Worm (Caenorhabditis elegans) whole organism, mixed stage, embryonic: ENCODE measurements around the gene chil-18.

Experiments
- M03D4.4 ChIP-seq: sonication (generic microtip); optimal IDR thresholded peaks from 2 replicates; lab custom pipeline; 2017; ENCODE audit warnings: mild to moderate bottlenecking, missing genetic modification characterization, missing compliant biosample characterization
- bed-3 ChIP-seq: fragments of 200-800 bp; sonication (Bioruptor generic); optimal IDR thresholded peaks from 3 replicates; lab custom pipeline; 2018; ENCODE audit warnings: mild to moderate bottlenecking, missing genetic modification characterization, moderate library complexity, missing compliant biosample characterization
- blmp-1 ChIP-seq: fragments of 150-350 bp; optimal IDR thresholded peaks from 2 replicates; lab custom pipeline; 2014; ENCODE audit warnings: missing biosample characterization, missing genetic modification characterization
- ceh-39 ChIP-seq: fragments of 150-350 bp; optimal IDR thresholded peaks from 2 replicates; lab custom pipeline; 2014; ENCODE audit warnings: missing biosample characterization, missing genetic modification characterization
- ceh-43 ChIP-seq: fragments of 200-800 bp; sonication (Bioruptor generic); optimal IDR thresholded peaks from 2 replicates; lab custom pipeline; 2018; ENCODE audit warnings: mild to moderate bottlenecking, missing genetic modification characterization, moderate library complexity, missing compliant biosample characterization
- ceh-83 ChIP-seq: fragments of 200-800 bp; sonication (Bioruptor generic); optimal IDR thresholded peaks from 2 replicates; lab custom pipeline; 2018; ENCODE audit warnings: mild to moderate bottlenecking, missing genetic modification characterization, missing compliant biosample characterization
- ces-1 ChIP-seq: fragments of 150-350 bp; optimal IDR thresholded peaks from 2 replicates; lab custom pipeline; 2014; ENCODE audit warnings: missing biosample characterization, missing genetic modification reagents, missing genetic modification characterization
- cnd-1 ChIP-seq: fragments of 200-800 bp; sonication (Bioruptor generic); optimal IDR thresholded peaks from 2 replicates; lab custom pipeline; 2018; ENCODE audit warnings: mild to moderate bottlenecking, missing genetic modification characterization, missing compliant biosample characterization
- drap-1 ChIP-seq: fragments of 200-800 bp; sonication (Bioruptor generic); optimal IDR thresholded peaks from 3 replicates; lab custom pipeline; 2018; ENCODE audit warnings: mild to moderate bottlenecking, missing genetic modification characterization, missing compliant biosample characterization
- flh-1 ChIP-seq: fragments of 200-800 bp; sonication (Bioruptor generic); optimal IDR thresholded peaks from 2 replicates; lab custom pipeline; 2018; ENCODE audit warnings: mild to moderate bottlenecking, missing genetic modification characterization, moderate library complexity, missing compliant biosample characterization
- ham-2 ChIP-seq: fragments of 200-800 bp; sonication (Bioruptor generic); optimal IDR thresholded peaks from 2 replicates; lab custom pipeline; 2018; ENCODE audit warnings: mild to moderate bottlenecking, missing genetic modification characterization, missing compliant biosample characterization
- hlh-1 ChIP-seq: fragments of 150-350 bp; optimal IDR thresholded peaks from 2 replicates; lab custom pipeline; 2014; ENCODE audit warnings: missing biosample characterization, missing genetic modification reagents, missing genetic modification characterization
- lin-13 ChIP-seq: fragments of 150-350 bp; optimal IDR thresholded peaks from 2 replicates; lab custom pipeline; 2014; ENCODE audit warnings: missing biosample characterization, missing genetic modification characterization
- lin-32 ChIP-seq: fragments of 200-800 bp; sonication (Bioruptor generic); optimal IDR thresholded peaks from 2 replicates; lab custom pipeline; 2018; ENCODE audit warnings: mild to moderate bottlenecking, missing genetic modification characterization, missing compliant biosample characterization
- lsy-2 ChIP-seq: fragments of 150-350 bp; optimal IDR thresholded peaks from 2 replicates; lab custom pipeline; 2014; ENCODE audit warnings: missing biosample characterization, missing genetic modification characterization
- mab-5 ChIP-seq: fragments of 150-350 bp; optimal IDR thresholded peaks from 2 replicates; lab custom pipeline; 2014; ENCODE audit warnings: missing biosample characterization, missing genetic modification characterization
- mep-1 ChIP-seq: fragments of 150-350 bp; optimal IDR thresholded peaks from 2 replicates; lab custom pipeline; 2017; ENCODE audit warnings: missing biosample characterization, missing genetic modification reagents, missing genetic modification characterization, inconsistent platforms
- mls-2 ChIP-seq: sonication (generic microtip); optimal IDR thresholded peaks from 2 replicates; lab custom pipeline; 2016; ENCODE audit warnings: mild to moderate bottlenecking, missing genetic modification characterization, moderate library complexity, missing compliant biosample characterization
- nhr-12 ChIP-seq: fragments of 150-350 bp; optimal IDR thresholded peaks from 2 replicates; lab custom pipeline; 2014; ENCODE audit warnings: missing biosample characterization, missing genetic modification characterization
- nhr-2 ChIP-seq: fragments of 150-350 bp; optimal IDR thresholded peaks from 2 replicates; lab custom pipeline; 2014; ENCODE audit warnings: missing biosample characterization, missing genetic modification characterization
- nhr-237 ChIP-seq: fragments of 150-350 bp; optimal IDR thresholded peaks from 2 replicates; lab custom pipeline; 2014; ENCODE audit warnings: missing biosample characterization, missing genetic modification characterization
- nhr-28 ChIP-seq: fragments of 150-350 bp; optimal IDR thresholded peaks from 2 replicates; lab custom pipeline; 2014; ENCODE audit warnings: missing biosample characterization, missing genetic modification characterization
- nhr-76 ChIP-seq: sonication (generic microtip); optimal IDR thresholded peaks from 2 replicates; lab custom pipeline; 2017; ENCODE audit warnings: missing biosample characterization, missing genetic modification characterization
- pha-4 ChIP-seq: fragments of 150-350 bp; optimal IDR thresholded peaks from 2 replicates; lab custom pipeline; 2018; ENCODE audit warnings: missing biosample characterization, missing genetic modification reagents, missing genetic modification characterization
- snpc-4 ChIP-seq: fragments of 150-350 bp; optimal IDR thresholded peaks from 2 replicates; lab custom pipeline; 2014; ENCODE audit warnings: missing biosample characterization, missing genetic modification characterization
- sptf-1 ChIP-seq: sonication (generic microtip); optimal IDR thresholded peaks from 2 replicates; lab custom pipeline; 2017; ENCODE audit warnings: mild to moderate bottlenecking, missing genetic modification characterization, moderate library complexity, missing compliant biosample characterization
- tbx-8 ChIP-seq: fragments of 200-800 bp; sonication (Bioruptor generic); optimal IDR thresholded peaks from 2 replicates; lab custom pipeline; 2018; ENCODE audit warnings: mild to moderate bottlenecking, missing genetic modification characterization, moderate library complexity, missing compliant biosample characterization
- unc-39 ChIP-seq: fragments of 150-350 bp; optimal IDR thresholded peaks from 2 replicates; lab custom pipeline; 2014; ENCODE audit warnings: missing biosample characterization, missing genetic modification characterization
- ztf-11 ChIP-seq: fragments of 150-350 bp; optimal IDR thresholded peaks from 2 replicates; lab custom pipeline; 2014; ENCODE audit warnings: missing biosample characterization, missing genetic modification characterization

Gene chil-18

DNA sequence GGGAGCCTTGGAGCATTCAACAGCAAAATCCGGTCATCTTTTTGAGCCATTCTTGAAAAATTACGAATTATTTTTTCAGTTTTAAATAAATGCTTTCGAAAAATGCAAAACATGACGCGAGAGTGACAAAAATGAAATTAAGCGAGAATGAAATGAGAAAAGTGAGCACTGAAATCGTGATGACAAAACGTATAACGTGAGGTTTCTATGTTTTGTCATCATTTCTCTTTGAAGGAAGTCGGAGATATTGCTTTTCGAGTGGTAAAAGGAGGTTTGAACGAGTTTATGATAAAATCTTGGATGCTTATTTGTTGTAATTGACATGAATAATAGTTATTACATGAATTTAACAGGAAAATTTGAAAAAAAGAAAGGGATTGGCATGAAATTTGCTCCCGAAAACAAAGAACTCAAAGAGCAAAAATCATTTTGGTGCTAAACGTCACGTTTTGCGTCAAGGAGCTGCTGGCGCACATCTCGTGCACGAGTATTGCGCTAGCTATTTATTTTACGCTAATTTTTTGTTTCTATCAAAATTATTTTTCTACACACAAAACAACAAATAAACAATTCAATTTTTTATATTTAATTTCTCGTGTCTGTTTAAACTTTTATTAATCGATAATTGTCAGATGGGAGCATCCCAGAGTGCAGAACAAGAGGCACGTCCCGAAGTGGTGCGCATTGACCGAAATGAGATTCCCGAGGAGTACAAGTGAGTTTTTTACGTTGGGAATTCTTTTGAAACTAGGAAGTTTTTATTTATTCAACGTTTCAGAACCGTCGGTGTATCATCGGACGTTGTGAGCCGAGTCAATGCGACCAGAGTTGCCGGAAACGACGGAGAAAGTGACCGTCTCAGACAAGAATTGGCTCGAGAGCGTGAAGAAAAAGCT lies 31.4 kb upstream of the chil-18 start, which contains the start of the genes gss-1 and chch-3:
TSS of gene gss-1 (minus strand) at position 51 of the 896 bp plus-strand sequence.
TSS of gene chch-3 (plus strand) at position 633 of the 896 bp plus-strand sequence.
- TF ChIP-seq mep-1 (tag; lab: Kevin White, UChicago) (peak; percentile 68), lin-13 (tag; lab: Kevin White, UChicago) (peak; percentile 27), ham-2 (GFP tag; lab: Kevin White, UChicago) (peak; percentile 39), lsy-2 (peak; percentile 38), sptf-1 (tag; lab: Kevin White, UChicago) (no peak)

DNA sequence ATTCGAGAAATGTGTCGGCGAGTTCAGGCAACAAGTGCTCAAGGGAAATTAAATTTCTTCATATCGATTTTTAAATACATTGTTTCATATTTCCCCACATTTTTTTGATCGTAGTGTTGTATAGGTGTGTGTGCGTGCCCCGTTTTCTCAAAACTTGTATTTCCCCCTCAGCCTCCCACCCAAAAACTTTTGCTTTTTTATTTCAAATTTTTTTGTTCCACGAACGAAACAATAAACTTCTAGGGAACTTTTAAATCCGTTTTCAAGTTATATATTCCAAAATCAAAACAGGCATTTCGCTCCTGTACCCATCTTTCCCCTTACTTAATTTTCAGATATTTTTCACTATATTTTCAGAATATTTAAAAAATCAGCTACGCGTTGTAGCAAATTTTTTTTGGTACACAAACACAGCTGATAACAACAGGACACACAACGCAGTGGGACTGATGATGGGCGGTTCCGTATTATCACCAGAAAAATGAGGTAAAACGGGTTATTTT lies 29.9 kb upstream of the chil-18 start, which contains the start of the genes M176.4 and M176.16:
TSS of gene M176.4 (plus strand) at position 301 of the 503 bp plus-strand sequence.
TSS of gene M176.16 (plus strand) at position 453 of the 503 bp plus-strand sequence.
- TF ChIP-seq snpc-4 (tag; lab: Kevin White, UChicago) (no peak), tbx-8 (GFP tag; lab: Kevin White, UChicago) (no peak), ham-2 (GFP tag; lab: Kevin White, UChicago) (no peak), M03D4.4 (tag; lab: Kevin White, UChicago) (no peak), unc-39 (tag; lab: Kevin White, UChicago) (no peak), lin-13 (tag; lab: Kevin White, UChicago) (no peak), lin-32 (GFP tag; lab: Kevin White, UChicago) (no peak), blmp-1 (tag; lab: Kevin White, UChicago) (no peak), pha-4 (tag; lab: Kevin White, UChicago) (no peak), cnd-1 (no peak), hlh-1 (tag; lab: Kevin White, UChicago) (no peak), ceh-43 (GFP tag; lab: Kevin White, UChicago) (no peak), bed-3 (GFP tag; lab: Kevin White, UChicago) (no peak)

DNA sequence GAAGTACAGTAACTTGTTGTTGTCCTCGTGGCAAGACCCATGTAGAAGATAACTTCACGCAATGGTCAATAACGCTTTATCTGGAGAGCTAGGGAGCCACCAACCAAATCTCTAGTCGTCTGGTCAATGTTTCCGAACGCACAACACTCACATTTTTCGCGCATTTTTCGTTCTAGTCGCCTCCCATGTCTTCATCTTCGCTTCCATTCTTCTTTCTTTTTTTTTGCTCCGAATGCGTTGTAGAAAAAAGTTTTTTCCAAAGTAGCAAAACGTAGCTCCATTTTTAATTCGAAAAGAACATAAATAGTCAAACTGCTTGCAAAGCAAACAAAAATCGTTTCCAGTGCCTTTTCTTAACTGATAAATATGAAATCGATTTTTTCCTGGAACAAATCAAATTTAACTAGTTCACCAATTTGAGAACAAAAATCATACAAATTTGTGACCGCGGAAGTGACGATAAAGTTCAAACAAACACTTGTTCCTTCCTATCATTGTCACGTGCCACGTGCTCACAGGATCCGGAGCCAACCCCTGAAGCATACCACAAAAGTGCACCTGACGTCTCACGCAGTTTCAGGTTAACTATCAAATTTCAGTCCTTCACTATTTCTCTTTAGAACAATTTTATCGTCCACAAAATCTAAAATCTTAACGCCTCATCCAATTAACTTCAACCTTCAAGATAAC lies 29.1 kb upstream of the chil-18 start:
- no peak for TF ChIP-seq ham-2 (GFP tag; lab: Kevin White, UChicago)
- TF ChIP-seq mep-1 (tag; lab: Kevin White, UChicago) = no peak
- TF ChIP-seq nhr-12 = no peak
- no peak for TF ChIP-seq ceh-43 (GFP tag; lab: Kevin White, UChicago)
- TF ChIP-seq cnd-1 = no peak
- no peak for TF ChIP-seq unc-39 (tag; lab: Kevin White, UChicago)
- no peak for TF ChIP-seq ceh-83 (GFP tag; lab: Kevin White, UChicago)
- TF ChIP-seq ces-1 (GFP tag; lab: Kevin White, UChicago) = no peak
- no peak for TF ChIP-seq nhr-2 (tag; lab: Kevin White, UChicago)
- TF ChIP-seq sptf-1 (tag; lab: Kevin White, UChicago) = no peak
- TF ChIP-seq snpc-4 (tag; lab: Kevin White, UChicago) = no peak
- no peak for TF ChIP-seq lin-32 (GFP tag; lab: Kevin White, UChicago)
- TF ChIP-seq ztf-11 (tag; lab: Kevin White, UChicago) = no peak
- no peak for TF ChIP-seq M03D4.4 (tag; lab: Kevin White, UChicago)
- TF ChIP-seq nhr-237 (tag; lab: Kevin White, UChicago) = no peak
- no peak for TF ChIP-seq drap-1 (GFP tag; lab: Kevin White, UChicago)
- no peak for TF ChIP-seq mls-2 (tag; lab: Kevin White, UChicago)
- TF ChIP-seq tbx-8 (GFP tag; lab: Kevin White, UChicago) = no peak
- TF ChIP-seq nhr-76 (tag; lab: Kevin White, UChicago) = no peak

DNA sequence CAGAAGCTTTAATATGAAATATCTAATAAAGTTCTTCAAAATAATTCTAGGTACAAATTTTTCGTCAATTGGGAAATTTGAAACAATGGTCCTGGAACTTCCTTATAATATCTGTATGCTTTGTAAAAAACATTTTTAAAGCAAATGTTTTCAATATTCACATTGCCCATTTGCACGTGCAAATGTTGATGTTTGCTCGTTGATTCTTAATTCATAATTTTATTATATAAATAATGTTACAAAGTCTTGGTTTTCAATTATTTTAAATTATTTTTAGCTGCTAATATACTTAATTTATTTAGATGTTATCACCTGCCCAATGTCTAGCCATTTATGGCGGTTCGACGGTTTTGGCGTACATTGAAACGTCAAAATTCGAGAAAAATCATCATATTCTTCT lies 26.1 kb upstream of the chil-18 start, which contains the start of gene M176.11:
TSS of gene M176.11 (plus strand) at position 301 of the 400 bp plus-strand sequence.
- no peak for TF ChIP-seq ceh-39 (tag; lab: Kevin White, UChicago)
- no peak for TF ChIP-seq nhr-76 (tag; lab: Kevin White, UChicago)
- no peak for TF ChIP-seq unc-39 (tag; lab: Kevin White, UChicago)
- TF ChIP-seq drap-1 (GFP tag; lab: Kevin White, UChicago) = no peak
- no peak for TF ChIP-seq flh-1 (GFP tag; lab: Kevin White, UChicago)
- no peak for TF ChIP-seq ham-2 (GFP tag; lab: Kevin White, UChicago)
- no peak for TF ChIP-seq mab-5 (tag; lab: Kevin White, UChicago)
- no peak for TF ChIP-seq sptf-1 (tag; lab: Kevin White, UChicago)
- TF ChIP-seq nhr-28 (tag; lab: Kevin White, UChicago) = no peak
- TF ChIP-seq M03D4.4 (tag; lab: Kevin White, UChicago) = no peak
